Worm (Caenorhabditis elegans) whole organism, L3 larva: ENCODE measurements around the gene F53B2.8.

Experiments
- fkh-10 ChIP-seq: sonication (generic microtip); optimal IDR thresholded peaks from 2 replicates; lab custom pipeline; 2017; ENCODE audit warnings: missing biosample characterization, missing genetic modification reagents, missing genetic modification characterization
- nhr-12 ChIP-seq: fragments of 150-350 bp; optimal IDR thresholded peaks from 2 replicates; lab custom pipeline; 2014; ENCODE audit warnings: missing biosample characterization, missing genetic modification characterization
- nhr-43 ChIP-seq: sonication (generic microtip); optimal IDR thresholded peaks from 2 replicates; lab custom pipeline; 2016; ENCODE audit warnings: mild to moderate bottlenecking, missing genetic modification characterization, missing compliant biosample characterization; ENCODE audit not compliant: poor library complexity, severe bottlenecking
- pha-4 ChIP-seq: fragments of 150-350 bp; optimal IDR thresholded peaks from 2 replicates; lab custom pipeline; 2014; ENCODE audit warnings: missing biosample characterization, missing genetic modification reagents, missing genetic modification characterization
- sea-2 ChIP-seq: fragments of 150-350 bp; sonication (generic microtip); optimal IDR thresholded peaks from 4 replicates; lab custom pipeline; 2014; ENCODE audit warnings: missing biosample characterization, missing genetic modification reagents, missing genetic modification characterization
- skn-1 ChIP-seq: fragments of 150-350 bp; optimal IDR thresholded peaks from 2 replicates; lab custom pipeline; 2014; ENCODE audit warnings: missing biosample characterization, missing genetic modification characterization
- snpc-4 ChIP-seq: fragments of 150-350 bp; optimal IDR thresholded peaks from 2 replicates; lab custom pipeline; 2014; ENCODE audit warnings: missing biosample characterization, missing genetic modification characterization
- zag-1 ChIP-seq: fragments of 150-350 bp; optimal IDR thresholded peaks from 2 replicates; lab custom pipeline; 2014; ENCODE audit warnings: missing biosample characterization, missing genetic modification characterization

ce11 chrIV:12545902-12546301, 18.7 kb upstream of the F53B2.8 start:
- TF ChIP-seq nhr-43 (tag; lab: Kevin White, UChicago) (no peak), sea-2 (GFP tag; lab: Kevin White, UChicago) (no peak), snpc-4 (tag; lab: Kevin White, UChicago) (no peak), zag-1 (tag; lab: Kevin White, UChicago) (no peak), pha-4 (no peak), skn-1 (tag; lab: Kevin White, UChicago) (no peak), fkh-10 (GFP tag; lab: Kevin White, UChicago) (no peak), nhr-12 (tag; lab: Kevin White, UChicago) (no peak)
